Worm (Caenorhabditis elegans) whole organism, L2 larva: ENCODE results near the gene R02F11.3.
A peak's percentile ranks its signal among the peaks of the same experiment; 100 is the strongest.

Experiments
- C34F6.9 ChIP-seq: fragments of 150-350 bp; optimal IDR thresholded peaks from 2 replicates; lab custom pipeline; 2014; ENCODE audit warnings: missing biosample characterization, missing genetic modification characterization
- F13H6.1 ChIP-seq: sonication (generic microtip); optimal IDR thresholded peaks from 2 replicates; lab custom pipeline; 2016; ENCODE audit warnings: missing genetic modification characterization, missing compliant biosample characterization
- R02D3.7 ChIP-seq: fragments of 150-350 bp; optimal IDR thresholded peaks from 2 replicates; lab custom pipeline; 2014; ENCODE audit warnings: missing biosample characterization, missing genetic modification characterization
- Y55F3AM.14 ChIP-seq: fragments of 200-800 bp; sonication (Bioruptor generic); optimal IDR thresholded peaks from 2 replicates; lab custom pipeline; 2018; ENCODE audit warnings: mild to moderate bottlenecking, missing genetic modification characterization, missing compliant biosample characterization
- ZK546.5 ChIP-seq: sonication (generic microtip); optimal IDR thresholded peaks from 2 replicates; lab custom pipeline; 2017; ENCODE audit warnings: missing biosample characterization, missing genetic modification characterization
- alr-1 ChIP-seq: fragments of 150-350 bp; optimal IDR thresholded peaks from 2 replicates; lab custom pipeline; 2014; ENCODE audit warnings: missing biosample characterization, missing genetic modification characterization
- ama-1 ChIP-seq: fragments of 150-350 bp; optimal IDR thresholded peaks from 2 replicates; lab custom pipeline; 2018; ENCODE audit warnings: inconsistent platforms
- blmp-1 ChIP-seq: sonication (generic microtip); optimal IDR thresholded peaks from 2 replicates; lab custom pipeline; 2017; ENCODE audit warnings: missing genetic modification characterization, mild to moderate bottlenecking, missing compliant biosample characterization, antibody characterized with exemption, moderate library complexity; ENCODE audit not compliant: insufficient read depth
- ceh-16 ChIP-seq: fragments of 150-350 bp; optimal IDR thresholded peaks from 2 replicates; lab custom pipeline; 2014; ENCODE audit warnings: missing biosample characterization, missing genetic modification characterization
- ceh-82 ChIP-seq: fragments of 150-350 bp; optimal IDR thresholded peaks from 2 replicates; lab custom pipeline; 2014; ENCODE audit warnings: missing biosample characterization, missing genetic modification characterization
- crh-2 ChIP-seq: sonication (generic microtip); optimal IDR thresholded peaks from 2 replicates; lab custom pipeline; 2017; ENCODE audit warnings: missing biosample characterization, missing genetic modification characterization
- egl-27 ChIP-seq: sonication (generic microtip); optimal IDR thresholded peaks from 3 replicates; lab custom pipeline; 2017; ENCODE audit warnings: missing biosample characterization, missing genetic modification reagents, missing genetic modification characterization
- elt-1 ChIP-seq: fragments of 150-350 bp; optimal IDR thresholded peaks from 2 replicates; lab custom pipeline; 2014; ENCODE audit warnings: missing biosample characterization, missing genetic modification characterization
- elt-3 ChIP-seq: sonication (generic microtip); optimal IDR thresholded peaks from 2 replicates; lab custom pipeline; 2017; ENCODE audit warnings: missing biosample characterization, missing genetic modification characterization
- fos-1 ChIP-seq: fragments of 150-350 bp; optimal IDR thresholded peaks from 2 replicates; lab custom pipeline; 2014; ENCODE audit warnings: missing biosample characterization, missing genetic modification characterization
- gmeb-1 ChIP-seq: fragments of 150-350 bp; optimal IDR thresholded peaks from 2 replicates; lab custom pipeline; 2014; ENCODE audit warnings: missing biosample characterization, missing genetic modification characterization
- lin-13 ChIP-seq: fragments of 150-350 bp; optimal IDR thresholded peaks from 2 replicates; lab custom pipeline; 2014; ENCODE audit warnings: missing biosample characterization, missing genetic modification reagents, missing genetic modification characterization
- lin-39 ChIP-seq: fragments of 150-350 bp; optimal IDR thresholded peaks from 2 replicates; lab custom pipeline; 2014; ENCODE audit warnings: missing biosample characterization, missing genetic modification reagents, missing genetic modification characterization
- lsy-2 ChIP-seq, 2 experiments: fragments of 150-350 bp in 1 of 2; sonication (generic microtip) in 1 of 2; optimal IDR thresholded peaks; 2 replicates each; lab custom pipeline; 2014 to 2017; ENCODE audit warnings: missing biosample characterization in 2 of 2, missing genetic modification characterization in 2 of 2
- mab-5 ChIP-seq: fragments of 150-350 bp; optimal IDR thresholded peaks from 2 replicates; lab custom pipeline; 2014; ENCODE audit warnings: missing biosample characterization, missing genetic modification characterization
- mbf-1 ChIP-seq: sonication (generic microtip); optimal IDR thresholded peaks from 2 replicates; lab custom pipeline; 2017; ENCODE audit warnings: missing biosample characterization, missing genetic modification characterization
- nhr-10 ChIP-seq: sonication (generic microtip); optimal IDR thresholded peaks from 2 replicates; lab custom pipeline; 2017; ENCODE audit warnings: missing biosample characterization, missing genetic modification characterization
- nhr-11 ChIP-seq: fragments of 150-350 bp; optimal IDR thresholded peaks from 2 replicates; lab custom pipeline; 2014; ENCODE audit warnings: missing biosample characterization, missing genetic modification characterization
- nhr-12 ChIP-seq: fragments of 150-350 bp; optimal IDR thresholded peaks from 2 replicates; lab custom pipeline; 2014; ENCODE audit warnings: missing biosample characterization, missing genetic modification characterization
- nhr-129 ChIP-seq: fragments of 150-350 bp; optimal IDR thresholded peaks from 2 replicates; lab custom pipeline; 2014; ENCODE audit warnings: missing biosample characterization, missing genetic modification characterization
- nhr-21 ChIP-seq: fragments of 150-350 bp; optimal IDR thresholded peaks from 2 replicates; lab custom pipeline; 2014; ENCODE audit warnings: missing biosample characterization, missing genetic modification characterization
- nhr-23 ChIP-seq: fragments of 150-350 bp; optimal IDR thresholded peaks from 2 replicates; lab custom pipeline; 2014; ENCODE audit warnings: missing biosample characterization, missing genetic modification reagents, missing genetic modification characterization
- nhr-237 ChIP-seq: fragments of 150-350 bp; optimal IDR thresholded peaks from 2 replicates; lab custom pipeline; 2014; ENCODE audit warnings: missing biosample characterization, missing genetic modification characterization
- nhr-25 ChIP-seq: fragments of 150-350 bp; sonication (generic microtip); optimal IDR thresholded peaks from 3 replicates; lab custom pipeline; 2014; ENCODE audit warnings: missing biosample characterization, missing genetic modification characterization
- nhr-6 ChIP-seq: fragments of 150-350 bp; optimal IDR thresholded peaks from 2 replicates; lab custom pipeline; 2014; ENCODE audit warnings: missing biosample characterization, missing genetic modification characterization
- nhr-77 ChIP-seq: fragments of 150-350 bp; optimal IDR thresholded peaks from 2 replicates; lab custom pipeline; 2014; ENCODE audit warnings: missing biosample characterization, missing genetic modification characterization
- peb-1 ChIP-seq: fragments of 150-350 bp; optimal IDR thresholded peaks from 2 replicates; lab custom pipeline; 2014; ENCODE audit warnings: missing biosample characterization, missing genetic modification characterization
- sem-4 ChIP-seq: fragments of 150-350 bp; optimal IDR thresholded peaks from 2 replicates; lab custom pipeline; 2014; ENCODE audit warnings: missing biosample characterization, missing genetic modification reagents, missing genetic modification characterization
- skn-1 ChIP-seq: sonication (generic microtip); optimal IDR thresholded peaks from 2 replicates; lab custom pipeline; 2017; ENCODE audit warnings: missing biosample characterization, missing genetic modification characterization
- sma-3 ChIP-seq: sonication (generic microtip); optimal IDR thresholded peaks from 2 replicates; lab custom pipeline; 2016; ENCODE audit warnings: missing genetic modification reagents, missing genetic modification characterization, missing compliant biosample characterization
- sma-9 ChIP-seq, 2 experiments: fragments of 150-350 bp in 1 of 2; sonication (generic microtip) in 1 of 2; optimal IDR thresholded peaks; 2 replicates each; lab custom pipeline; 2014 to 2016; ENCODE audit warnings: missing genetic modification characterization in 2 of 2, mild to moderate bottlenecking in 1 of 2, missing biosample characterization in 1 of 2, missing compliant biosample characterization in 1 of 2, missing genetic modification reagents in 1 of 2, moderate library complexity in 1 of 2
- snpc-4 ChIP-seq: fragments of 150-350 bp; optimal IDR thresholded peaks from 2 replicates; lab custom pipeline; 2014; ENCODE audit warnings: missing biosample characterization, missing genetic modification characterization
- unc-39 ChIP-seq: fragments of 150-350 bp; optimal IDR thresholded peaks from 2 replicates; lab custom pipeline; 2014; ENCODE audit warnings: missing biosample characterization, missing genetic modification characterization
- unc-62 ChIP-seq: fragments of 150-350 bp; optimal IDR thresholded peaks from 2 replicates; lab custom pipeline; 2014; ENCODE audit warnings: missing biosample characterization, missing genetic modification reagents, missing genetic modification characterization
- zag-1 ChIP-seq: fragments of 150-350 bp; optimal IDR thresholded peaks from 2 replicates; lab custom pipeline; 2014; ENCODE audit warnings: missing biosample characterization, missing genetic modification characterization
- ztf-1 ChIP-seq: fragments of 200-800 bp; sonication (Bioruptor generic); conservative IDR thresholded peaks from 2 replicates; pipeline ENCODE4 v1.3.6; 2022; ENCODE audit warnings: missing genetic modification characterization, missing compliant biosample characterization
- ztf-11 ChIP-seq: sonication (generic microtip); optimal IDR thresholded peaks from 2 replicates; lab custom pipeline; 2017; ENCODE audit warnings: missing biosample characterization, missing genetic modification characterization
- ztf-4 ChIP-seq: fragments of 150-350 bp; optimal IDR thresholded peaks from 2 replicates; lab custom pipeline; 2014; ENCODE audit warnings: missing biosample characterization, missing genetic modification characterization

R02F11.3 gene

DNA sequence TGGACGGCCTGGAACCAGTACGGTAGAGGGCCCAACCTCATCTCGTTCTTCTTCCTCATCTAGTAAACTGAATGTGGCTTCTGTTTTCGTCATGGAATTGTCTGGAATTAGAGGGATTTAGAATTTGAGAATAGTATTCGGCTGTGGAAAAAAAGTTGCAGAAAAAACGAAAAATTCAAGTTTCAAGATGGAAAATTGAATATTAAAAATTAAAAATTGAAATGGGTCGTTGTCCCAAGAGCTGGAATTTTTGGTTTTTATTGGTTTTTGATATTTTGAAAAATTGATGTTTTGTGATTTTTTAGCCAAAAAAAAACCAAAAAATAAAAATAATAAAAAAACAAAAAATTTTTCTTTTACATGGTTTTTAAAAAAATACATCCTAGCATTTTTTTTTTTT, at the start of gene R02F11.3:
R02F11.3 (minus strand) TSS at position 101 of the 400 bp plus-strand sequence.
- TF ChIP-seq mab-5 (tag; lab: Kevin White, UChicago) (no peak), F13H6.1 (tag; lab: Kevin White, UChicago) (no peak)

DNA sequence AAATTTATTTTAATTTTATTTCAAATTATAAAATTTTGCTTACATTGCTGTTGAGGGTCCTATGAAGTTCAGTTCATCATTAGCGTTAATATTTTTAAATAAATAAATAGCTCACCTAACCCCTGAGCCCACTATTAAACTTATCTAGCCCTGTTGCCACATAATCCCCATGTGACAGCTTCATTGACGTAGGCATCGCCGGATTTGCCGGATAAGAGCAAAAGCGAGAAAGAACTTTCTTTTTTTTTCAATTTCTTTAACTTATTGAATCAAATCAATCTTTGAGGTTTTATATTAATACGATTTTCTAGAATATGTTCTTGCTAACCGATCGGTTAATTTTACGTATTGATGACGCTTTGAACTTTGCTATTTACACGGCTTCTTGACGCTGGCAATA, 46.2 kb upstream of the R02F11.3 start:
- TF ChIP-seq ztf-11 (tag; lab: Kevin White, UChicago), result no peak
- TF ChIP-seq Y55F3AM.14 (GFP tag; lab: Kevin White, UChicago), result no peak
- no peak for TF ChIP-seq lin-39
- TF ChIP-seq C34F6.9, result no peak
- no peak for TF ChIP-seq ztf-4 (tag; lab: Kevin White, UChicago)
- no peak for TF ChIP-seq mab-5 (tag; lab: Kevin White, UChicago)
- no peak for TF ChIP-seq ztf-1 (GFP tag; lab: Robert Waterston, UW)
- no peak for TF ChIP-seq F13H6.1 (tag; lab: Kevin White, UChicago)
- TF ChIP-seq elt-1 (tag; lab: Kevin White, UChicago), result no peak
- no peak for TF ChIP-seq snpc-4 (tag; lab: Kevin White, UChicago)
- no peak for TF ChIP-seq unc-62 (GFP tag; lab: Kevin White, UChicago)
- TF ChIP-seq nhr-6 (tag; lab: Kevin White, UChicago), result no peak
- TF ChIP-seq ceh-16 (tag; lab: Kevin White, UChicago), result no peak

- no peak for TF ChIP-seq sem-4 (tag; lab: Kevin White, UChicago)
- TF ChIP-seq ceh-16 (tag; lab: Kevin White, UChicago), result no peak
- no peak for TF ChIP-seq elt-1 (tag; lab: Kevin White, UChicago)
- no peak for TF ChIP-seq crh-2 (tag; lab: Kevin White, UChicago)
- no peak for TF ChIP-seq nhr-12
- TF ChIP-seq unc-62 (GFP tag; lab: Kevin White, UChicago), result no peak
- no peak for TF ChIP-seq fos-1 (tag; lab: Kevin White, UChicago)
- no peak for TF ChIP-seq nhr-237 (tag; lab: Kevin White, UChicago)
- TF ChIP-seq nhr-129, result no peak
- TF ChIP-seq egl-27 (tag; lab: Kevin White, UChicago), result no peak
- no peak for TF ChIP-seq mbf-1 (tag; lab: Kevin White, UChicago)
- no peak for TF ChIP-seq R02D3.7 (tag; lab: Kevin White, UChicago)
- no peak for TF ChIP-seq alr-1 (tag; lab: Kevin White, UChicago)
- TF ChIP-seq skn-1, result no peak
- TF ChIP-seq F13H6.1 (tag; lab: Kevin White, UChicago), result no peak
- no peak for TF ChIP-seq zag-1 (tag; lab: Kevin White, UChicago)
- no peak for TF ChIP-seq gmeb-1
- TF ChIP-seq ama-1, result no peak
- TF ChIP-seq ztf-4 (tag; lab: Kevin White, UChicago), result no peak
- TF ChIP-seq nhr-23 (tag; lab: Kevin White, UChicago), result no peak
Measured at ce11 chrV:4851138-4851537, 45.4 kb upstream of the R02F11.3 start, which contains the start of gene nex-4. Gene nex-4 (plus strand): TSS chrV:4851438.

DNA sequence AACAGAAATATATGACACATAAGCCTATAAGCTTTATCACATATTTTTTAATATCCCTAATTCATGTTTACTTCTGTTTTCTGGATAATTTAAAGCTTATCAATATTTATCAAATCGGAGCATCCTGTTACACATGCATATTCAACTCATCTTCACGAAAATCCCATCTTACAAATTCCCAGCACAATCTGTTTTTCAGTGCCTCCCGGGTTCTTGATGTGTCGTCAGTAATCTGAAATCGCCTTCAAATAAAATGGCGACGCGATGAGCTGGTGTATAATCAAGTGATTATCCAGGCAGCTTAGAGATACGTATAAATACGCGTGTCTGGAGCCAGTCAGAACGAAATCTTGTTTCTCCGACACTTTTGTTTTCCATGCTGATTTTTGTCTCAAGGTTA, 44.7 kb upstream of the R02F11.3 start:
- TF ChIP-seq nhr-6 (tag; lab: Kevin White, UChicago), result no peak
- no peak for TF ChIP-seq lsy-2 (tag; optimal IDR thresholded peaks at IDR 0.05; lab: Kevin White, UChicago)
- no peak for TF ChIP-seq alr-1 (tag; lab: Kevin White, UChicago)
- no peak for TF ChIP-seq lin-39
- TF ChIP-seq nhr-129, result no peak
- no peak for TF ChIP-seq peb-1 (tag; lab: Kevin White, UChicago)
- TF ChIP-seq elt-3 (tag; lab: Kevin White, UChicago), result no peak
- TF ChIP-seq sem-4 (tag; lab: Kevin White, UChicago), result no peak
- TF ChIP-seq ztf-1 (GFP tag; lab: Robert Waterston, UW), result no peak
- TF ChIP-seq nhr-21 (tag; lab: Kevin White, UChicago), result no peak
- TF ChIP-seq F13H6.1 (tag; lab: Kevin White, UChicago), result no peak
- no peak for TF ChIP-seq ama-1
- TF ChIP-seq nhr-237 (tag; lab: Kevin White, UChicago), result no peak
- no peak for TF ChIP-seq ceh-82 (tag; lab: Kevin White, UChicago)
- TF ChIP-seq nhr-12, result no peak

ce11 chrV:4847424-4847823, 41.7 kb upstream of the R02F11.3 start, which contains the start of gene abhd-5.1:
Gene abhd-5.1 (plus strand): TSS chrV:4847653.
- TF ChIP-seq ZK546.5 (tag; lab: Kevin White, UChicago) (no peak), zag-1 (tag; lab: Kevin White, UChicago) (no peak), nhr-12 (no peak), sma-9 (GFP tag; optimal IDR thresholded peaks at IDR 0.05; lab: Kevin White, UChicago) (peak; percentile 12), sma-9 (tag; optimal IDR thresholded peaks at IDR 0.05; lab: Kevin White, UChicago) (no peak), sem-4 (tag; lab: Kevin White, UChicago) (no peak), skn-1 (peak; percentile 29), C34F6.9 (peak; percentile 43), nhr-11 (no peak), Y55F3AM.14 (GFP tag; lab: Kevin White, UChicago) (no peak), F13H6.1 (tag; lab: Kevin White, UChicago) (no peak), unc-39 (tag; lab: Kevin White, UChicago) (no peak), peb-1 (tag; lab: Kevin White, UChicago) (no peak), ama-1 (no peak), sma-3 (no peak), fos-1 (tag; lab: Kevin White, UChicago) (peak; percentile 21), nhr-10 (tag; lab: Kevin White, UChicago) (no peak), lin-13 (GFP tag; lab: Kevin White, UChicago) (no peak), nhr-25 (no peak), blmp-1 (no peak), nhr-237 (tag; lab: Kevin White, UChicago) (no peak), nhr-77 (tag; lab: Kevin White, UChicago) (no peak), gmeb-1 (peak; percentile 19)
